Worm (Caenorhabditis elegans) whole organism, L4/young adult: ENCODE results near the gene cyp-32B1.

ENCODE experiments used
- W03F9.2 ChIP-seq: fragments of 150-350 bp; optimal IDR thresholded peaks from 2 replicates; lab custom pipeline; 2014; ENCODE audit warnings: missing biosample characterization, missing genetic modification characterization
- dao-5 ChIP-seq: sonication (generic microtip); optimal IDR thresholded peaks from 2 replicates; lab custom pipeline; 2016; ENCODE audit warnings: missing genotype, missing genetic modification characterization, moderate library complexity, missing compliant biosample characterization
- him-1 ChIP-seq: sonication (generic microtip); optimal IDR thresholded peaks from 2 replicates; lab custom pipeline; 2016; ENCODE audit warnings: missing genotype, missing genetic modification reagents, missing genetic modification characterization, missing compliant biosample characterization

DNA sequence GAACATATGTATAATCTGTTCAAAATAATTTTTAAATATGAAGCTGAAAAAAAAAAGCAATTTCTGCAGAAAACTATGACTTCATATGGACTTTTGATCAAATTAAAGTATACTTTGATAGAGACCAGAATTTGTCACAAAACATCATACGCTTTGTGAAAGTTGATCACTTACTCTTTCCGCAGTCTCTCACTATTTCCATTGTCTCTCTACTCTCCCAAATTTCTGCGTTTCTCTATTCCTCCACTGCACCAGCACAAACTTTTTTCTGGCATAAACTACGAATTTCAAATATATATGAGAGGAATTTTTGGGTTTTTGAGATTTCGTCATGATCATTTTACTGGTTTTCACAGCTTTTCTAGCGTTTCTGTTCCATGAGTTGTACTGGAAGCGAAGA lies 34.6 kb upstream of the cyp-32B1 start, which contains the start of gene cyp-33C4:
- TF ChIP-seq W03F9.2 (tag; lab: Kevin White, UChicago) (no peak), him-1 (tag; lab: Kevin White, UChicago) (no peak), dao-5 (tag; lab: Kevin White, UChicago) (no peak)
